Worm (Caenorhabditis elegans): ENCODE data around the gene paml-1.
A peak's percentile ranks its signal among the peaks of the same experiment; 100 is the strongest.

paml-1 gene

DNA sequence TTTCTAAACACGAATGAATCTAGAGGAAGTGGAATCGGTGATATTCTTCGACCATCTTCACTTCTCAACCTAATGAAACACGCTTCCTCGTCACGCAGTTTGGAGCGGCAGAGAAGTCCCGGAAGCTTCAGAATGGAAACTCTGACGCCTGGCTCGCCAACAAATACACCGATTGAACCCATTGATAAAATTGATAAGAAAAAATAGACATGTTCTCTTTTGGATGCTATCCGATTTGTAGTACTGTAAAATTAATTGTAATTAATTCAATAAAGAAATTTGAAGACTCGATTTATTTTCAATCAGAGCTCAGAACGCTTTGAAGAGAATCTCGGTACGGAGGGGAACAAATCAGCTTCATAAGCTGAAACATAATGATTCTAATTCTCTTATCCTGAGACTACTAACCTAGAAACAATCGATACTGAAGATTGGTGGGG lies 19.3 kb downstream of the paml-1 start (continued):
- TF ChIP-seq peb-1 (tag; optimal IDR thresholded peaks at IDR 0.05), result no peak
- TF ChIP-seq ztf-1 (GFP tag; conservative IDR thresholded peaks at IDR 0.05), result no peak
- TF ChIP-seq nhr-6 (tag; optimal IDR thresholded peaks at IDR 0.05), result peak; percentile 13
- TF ChIP-seq nhr-237 (tag; optimal IDR thresholded peaks at IDR 0.05), result no peak
- no peak for TF ChIP-seq mab-5 (tag; optimal IDR thresholded peaks at IDR 0.05)

DNA sequence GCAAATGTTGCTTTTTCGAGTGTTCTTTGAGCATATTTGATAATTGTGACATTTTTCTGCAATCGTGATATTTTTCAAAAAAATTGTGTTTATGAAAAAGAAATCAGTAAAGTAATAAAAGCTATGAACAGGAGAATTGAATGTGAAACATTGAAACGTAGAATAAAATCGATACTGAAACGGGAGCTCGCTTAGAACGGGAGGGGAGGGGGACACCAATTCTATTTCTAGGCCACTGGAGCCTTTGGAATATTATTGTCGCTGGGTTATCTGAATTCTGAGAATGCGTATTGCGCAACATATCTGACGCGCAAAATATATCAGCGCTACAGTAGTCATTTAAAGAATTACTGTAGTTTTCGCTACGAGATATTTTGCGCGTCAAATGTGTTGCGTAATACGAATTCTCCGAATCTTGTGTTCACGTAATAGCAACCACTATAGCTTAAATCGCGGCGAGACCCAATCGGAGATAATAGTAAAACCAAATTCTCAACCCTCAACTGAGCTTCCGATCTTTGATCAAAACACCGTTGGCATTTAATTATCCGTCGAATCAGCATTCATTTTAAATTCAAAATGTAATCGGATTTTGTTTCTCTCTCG lies 21.9 kb downstream of the paml-1 start, which contains the start of the genes blos-1 and best-18:
blos-1 (minus strand) TSS at position 58 of the 606 bp plus-strand sequence.
best-18 (plus strand) TSS at position 508 of the 606 bp plus-strand sequence.
- peak in 1 of 2 experiments; percentile 19 for TF ChIP-seq lsy-2 (tag; optimal IDR thresholded peaks at IDR 0.05)
- TF ChIP-seq nhr-10 (tag; optimal IDR thresholded peaks at IDR 0.05), result no peak
- TF ChIP-seq unc-55 (GFP tag; optimal IDR thresholded peaks at IDR 0.05), result peak; percentile 18
- TF ChIP-seq ZK546.5 (tag; optimal IDR thresholded peaks at IDR 0.05), result no peak
- no peak for TF ChIP-seq ztf-4 (tag; optimal IDR thresholded peaks at IDR 0.05)
- TF ChIP-seq nhr-25 (tag; optimal IDR thresholded peaks at IDR 0.05), result no peak

DNA sequence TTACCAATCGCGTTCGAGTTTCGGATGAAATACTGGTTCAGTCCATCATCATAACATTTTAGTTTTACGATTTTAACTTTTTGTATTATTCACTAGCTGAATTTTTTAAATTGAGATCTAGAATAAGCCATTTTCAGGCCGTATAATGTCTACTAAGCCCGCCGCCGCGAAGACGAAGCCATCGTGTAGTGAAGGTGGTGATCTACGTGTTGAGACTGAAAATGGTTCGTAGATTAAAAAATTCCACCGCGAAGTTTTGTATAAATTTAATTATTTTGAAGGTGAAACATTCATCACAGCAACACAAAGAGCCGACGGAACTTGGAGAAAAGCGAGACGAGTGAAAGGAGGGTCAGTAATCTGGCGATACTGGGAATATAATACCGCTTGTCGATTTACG lies 24.2 kb downstream of the paml-1 start, which contains the start of gene T20G5.9:
T20G5.9 (plus strand) TSS at position 138 of the 400 bp plus-strand sequence.
- TF ChIP-seq nhr-25 (tag; optimal IDR thresholded peaks at IDR 0.05) (no peak), gmeb-1 (tag; optimal IDR thresholded peaks at IDR 0.05) (no peak), lin-39 (tag; optimal IDR thresholded peaks at IDR 0.05) (no peak), unc-62 (GFP tag; optimal IDR thresholded peaks at IDR 0.05) (no peak), sma-3 (GFP tag; optimal IDR thresholded peaks at IDR 0.05) (no peak)

ce11 chrIII:10206352-10206751 lies 27.5 kb downstream of the paml-1 start:
- TF ChIP-seq ztf-11 (tag; optimal IDR thresholded peaks at IDR 0.05), result no peak
- no peak for TF ChIP-seq mab-5 (tag; optimal IDR thresholded peaks at IDR 0.05)
- no peak for TF ChIP-seq sem-4 (tag; optimal IDR thresholded peaks at IDR 0.05)
- no peak for TF ChIP-seq lin-39 (tag; optimal IDR thresholded peaks at IDR 0.05)
- no peak for TF ChIP-seq ama-1 (optimal IDR thresholded peaks at IDR 0.05)
- TF ChIP-seq lin-13 (GFP tag; optimal IDR thresholded peaks at IDR 0.05), result no peak
- no peak for TF ChIP-seq nhr-25 (tag; optimal IDR thresholded peaks at IDR 0.05)
- no peak for TF ChIP-seq zag-1 (tag; optimal IDR thresholded peaks at IDR 0.05)
- TF ChIP-seq egl-27 (tag; optimal IDR thresholded peaks at IDR 0.05), result no peak
- no peak for TF ChIP-seq elt-1 (tag; optimal IDR thresholded peaks at IDR 0.05)
- no peak for TF ChIP-seq fos-1 (tag; optimal IDR thresholded peaks at IDR 0.05)

ce11 chrIII:10202894-10203871 lies 30.7 kb downstream of the paml-1 start, which contains the start of gene chc-1:
Gene chc-1 (plus strand): TSS chrIII:10203821.
- TF ChIP-seq nhr-6 (tag; optimal IDR thresholded peaks at IDR 0.05) (no peak), unc-55 (GFP tag; optimal IDR thresholded peaks at IDR 0.05) (peak; percentile 51), blmp-1 (tag; optimal IDR thresholded peaks at IDR 0.05; ENCODE audit: insufficient read depth) (no peak), crh-2 (tag; optimal IDR thresholded peaks at IDR 0.05) (peak; percentile 19), mbf-1 (tag; optimal IDR thresholded peaks at IDR 0.05) (no peak), nhr-12 (tag; optimal IDR thresholded peaks at IDR 0.05) (no peak), nhr-11 (tag; optimal IDR thresholded peaks at IDR 0.05) (no peak), lsy-2 (tag; optimal IDR thresholded peaks at IDR 0.05) (peak in 1 of 2 experiments; percentile 31), sem-4 (tag; optimal IDR thresholded peaks at IDR 0.05) (no peak), nhr-77 (tag; optimal IDR thresholded peaks at IDR 0.05) (no peak), mab-5 (tag; optimal IDR thresholded peaks at IDR 0.05) (no peak), nhr-129 (tag; optimal IDR thresholded peaks at IDR 0.05) (peak; percentile 34), gmeb-1 (tag; optimal IDR thresholded peaks at IDR 0.05) (peak; percentile 25), fos-1 (tag; optimal IDR thresholded peaks at IDR 0.05) (peak; percentile 75), dmd-4 (tag; optimal IDR thresholded peaks at IDR 0.05) (no peak), ceh-82 (tag; optimal IDR thresholded peaks at IDR 0.05) (no peak), egl-27 (tag; optimal IDR thresholded peaks at IDR 0.05) (no peak), C34F6.9 (tag; optimal IDR thresholded peaks at IDR 0.05) (peak; percentile 50)

Data from whole organism, L2 larva.